Fruit fly (Drosophila melanogaster) whole organism, embryonic: ENCODE measurements around the gene Mtr3.

Experiments
- Blimp-1 ChIP-seq: fragments of 200-800 bp; sonication (Bioruptor generic); optimal IDR thresholded peaks from 3 replicates; lab custom pipeline; 2018; ENCODE audit warnings: missing biosample characterization, missing genetic modification characterization, mild to moderate bottlenecking, moderate library complexity, missing genetic modification reagents
- Bteb2 ChIP-seq: fragments of 200-800 bp; sonication (Bioruptor generic); optimal IDR thresholded peaks from 2 replicates; lab custom pipeline; 2016; ENCODE audit warnings: missing biosample characterization, missing genetic modification characterization
- CG10147 ChIP-seq: fragments of 200-800 bp; sonication (Bioruptor generic); optimal IDR thresholded peaks from 2 replicates; lab custom pipeline; 2019; ENCODE audit warnings: missing biosample characterization, mild to moderate bottlenecking, missing genetic modification characterization, moderate library complexity
- CG12155 ChIP-seq: fragments of 200-800 bp; sonication (Bioruptor generic); optimal IDR thresholded peaks from 3 replicates; lab custom pipeline; 2016; ENCODE audit warnings: missing biosample characterization, missing genetic modification characterization
- CG14860 ChIP-seq: fragments of 200-800 bp; sonication (Bioruptor generic); IDR thresholded peaks from 3 replicates; pipeline ENCODE4 v1.3.6; 2022; ENCODE audit warnings: missing biosample characterization, missing genetic modification characterization; ENCODE audit not compliant: partially characterized antibody
- CG17912 ChIP-seq: fragments of 200-800 bp; sonication (Bioruptor generic); optimal IDR thresholded peaks from 2 replicates; lab custom pipeline; 2018; ENCODE audit warnings: missing biosample characterization, mild to moderate bottlenecking, missing genetic modification characterization
- CG2199 ChIP-seq: fragments of 200-800 bp; sonication (Bioruptor generic); IDR thresholded peaks from 3 replicates; pipeline ENCODE4 v1.3.6; 2022; ENCODE audit warnings: missing biosample characterization, missing genetic modification characterization
- CG2202 ChIP-seq: fragments of 200-800 bp; sonication (Bioruptor generic); optimal IDR thresholded peaks from 2 replicates; lab custom pipeline; 2018; ENCODE audit warnings: missing biosample characterization, mild to moderate bottlenecking, missing genetic modification characterization
- CG30403 ChIP-seq: fragments of 200-800 bp; sonication (Bioruptor generic); optimal IDR thresholded peaks from 3 replicates; lab custom pipeline; 2016; ENCODE audit warnings: missing biosample characterization, missing genetic modification characterization
- CG31224 ChIP-seq: fragments of 200-800 bp; sonication (Bioruptor generic); IDR thresholded peaks from 2 replicates; pipeline ENCODE4 v1.3.6; 2022; ENCODE audit warnings: missing biosample characterization, missing genetic modification characterization
- CG3163 ChIP-seq: fragments of 200-800 bp; sonication (Bioruptor generic); optimal IDR thresholded peaks from 3 replicates; lab custom pipeline; 2016; ENCODE audit warnings: missing biosample characterization, missing genetic modification characterization
- CG4424 ChIP-seq: fragments of 200-800 bp; sonication (Bioruptor generic); optimal IDR thresholded peaks from 3 replicates; lab custom pipeline; 2016; ENCODE audit warnings: missing biosample characterization, missing genetic modification characterization
- CG4854 ChIP-seq: fragments of 200-800 bp; sonication (Bioruptor generic); optimal IDR thresholded peaks from 2 replicates; lab custom pipeline; 2016; ENCODE audit warnings: missing biosample characterization, missing genetic modification characterization, inconsistent platforms
- CG6791 ChIP-seq: fragments of 200-800 bp; sonication (Bioruptor generic); IDR thresholded peaks from 3 replicates; pipeline ENCODE4 v1.3.6; 2022; ENCODE audit warnings: missing biosample characterization, missing genetic modification characterization; ENCODE audit not compliant: partially characterized antibody
- CG8290 ChIP-seq, 3 experiments: fragments of 200-800 bp; sonication (Bioruptor generic); optimal IDR thresholded peaks; 2 replicates each; lab custom pipeline; 2016 to 2019; ENCODE audit warnings: missing biosample characterization in 3 of 3, missing genetic modification characterization in 3 of 3, mild to moderate bottlenecking in 2 of 3, moderate library complexity in 1 of 3
- CG8359 ChIP-seq: fragments of 200-800 bp; sonication (Bioruptor generic); optimal IDR thresholded peaks from 2 replicates; lab custom pipeline; 2017; ENCODE audit warnings: missing biosample characterization, mild to moderate bottlenecking, missing genetic modification characterization, borderline replicate concordance
- CG9876 ChIP-seq: fragments of 200-800 bp; sonication (Bioruptor generic); optimal IDR thresholded peaks from 2 replicates; lab custom pipeline; 2016; ENCODE audit warnings: missing biosample characterization, missing genetic modification characterization
- Deaf1 ChIP-seq: fragments of 200-800 bp; optimal IDR thresholded peaks from 3 replicates; lab custom pipeline; 2019; ENCODE audit warnings: missing biosample characterization, mild to moderate bottlenecking, missing genetic modification characterization, moderate library complexity
- Drgx ChIP-seq: fragments of 200-800 bp; sonication (Bioruptor generic); IDR thresholded peaks from 2 replicates; pipeline ENCODE4 v1.3.6; 2022; ENCODE audit warnings: missing biosample characterization, missing genetic modification characterization
- Elba2 ChIP-seq: fragments of 200-800 bp; sonication (Bioruptor generic); optimal IDR thresholded peaks from 3 replicates; lab custom pipeline; 2016; ENCODE audit warnings: missing biosample characterization, missing genetic modification characterization
- Fer2 ChIP-seq: fragments of 200-800 bp; sonication (Bioruptor generic); optimal IDR thresholded peaks from 2 replicates; lab custom pipeline; 2018; ENCODE audit warnings: missing biosample characterization, mild to moderate bottlenecking, missing genetic modification characterization, moderate library complexity
- Gug ChIP-seq: fragments of 200-800 bp; sonication (Bioruptor generic); IDR thresholded peaks from 4 replicates; pipeline ENCODE4 v1.3.6; 2022; ENCODE audit warnings: missing biosample characterization, missing genetic modification characterization
- Hr51 ChIP-seq, 2 experiments: fragments of 200-800 bp; sonication (Bioruptor generic); optimal IDR thresholded peaks; 2 replicates in 1 of 2; 3 replicates in 1 of 2; lab custom pipeline; 2016 to 2018; ENCODE audit warnings: missing biosample characterization in 2 of 2, missing genetic modification characterization in 2 of 2, mild to moderate bottlenecking in 1 of 2, moderate library complexity in 1 of 2
- Lim3 ChIP-seq: fragments of 200-800 bp; sonication (Bioruptor generic); IDR thresholded peaks from 2 replicates; pipeline ENCODE4 v1.3.6; 2022; ENCODE audit warnings: missing biosample characterization, missing genetic modification characterization
- Max ChIP-seq: fragments of 200-800 bp; sonication (Bioruptor generic); optimal IDR thresholded peaks from 2 replicates; lab custom pipeline; 2016; ENCODE audit warnings: missing biosample characterization, mild to moderate bottlenecking, missing genetic modification characterization
- Meics ChIP-seq: fragments of 200-800 bp; sonication (Bioruptor generic); optimal IDR thresholded peaks from 2 replicates; lab custom pipeline; 2017; ENCODE audit warnings: missing biosample characterization, mild to moderate bottlenecking, missing genetic modification characterization
- NFAT ChIP-seq: fragments of 200-800 bp; sonication (Bioruptor generic); IDR thresholded peaks from 2 replicates; pipeline ENCODE4 v1.3.6; 2022; ENCODE audit warnings: missing biosample characterization, missing genetic modification characterization
- Oaz ChIP-seq: fragments of 200-800 bp; sonication (Bioruptor generic); IDR thresholded peaks from 2 replicates; pipeline ENCODE4 v1.3.6; 2022; ENCODE audit warnings: missing biosample characterization, missing genetic modification characterization
- Optix ChIP-seq: fragments of 200-800 bp; sonication (Bioruptor generic); IDR thresholded peaks from 3 replicates; pipeline ENCODE4 v1.3.6; 2022; ENCODE audit warnings: missing biosample characterization, missing genetic modification characterization
- Pdp1 ChIP-seq, 2 experiments: fragments of 200-800 bp; sonication (Bioruptor generic); optimal IDR thresholded peaks; 3 replicates each; lab custom pipeline; 2016; ENCODE audit warnings: missing biosample characterization in 2 of 2, missing genetic modification characterization in 2 of 2, mild to moderate bottlenecking in 1 of 2, moderate library complexity in 1 of 2
- Ptx1 ChIP-seq: fragments of 200-800 bp; sonication (Bioruptor generic); IDR thresholded peaks from 2 replicates; pipeline ENCODE4 v1.3.6; 2022; ENCODE audit warnings: missing biosample characterization, missing genetic modification characterization
- Rfx ChIP-seq: fragments of 200-800 bp; sonication (Bioruptor generic); IDR thresholded peaks from 2 replicates; pipeline ENCODE4 v1.3.6; 2022; ENCODE audit warnings: missing biosample characterization, missing genetic modification characterization
- Sin3A ChIP-seq: fragments of >200 bp; optimal IDR thresholded peaks from 2 replicates; lab custom pipeline; 2018
- Sry-δ ChIP-seq: fragments of 200-800 bp; sonication (Bioruptor generic); optimal IDR thresholded peaks from 2 replicates; lab custom pipeline; 2016; ENCODE audit warnings: missing biosample characterization, missing genetic modification characterization
- abd-A ChIP-seq: fragments of 200-800 bp; sonication (Bioruptor generic); optimal IDR thresholded peaks from 3 replicates; lab custom pipeline; 2019; ENCODE audit warnings: missing biosample characterization, mild to moderate bottlenecking, missing genetic modification characterization, moderate library complexity
- ac ChIP-seq: fragments of 200-800 bp; sonication (Bioruptor generic); optimal IDR thresholded peaks from 3 replicates; lab custom pipeline; 2017; ENCODE audit warnings: missing biosample characterization, mild to moderate bottlenecking, missing genetic modification characterization
- btn ChIP-seq: fragments of 200-800 bp; sonication (Bioruptor generic); optimal IDR thresholded peaks from 2 replicates; lab custom pipeline; 2016; ENCODE audit warnings: missing biosample characterization, missing genetic modification characterization
- cg ChIP-seq: fragments of 200-800 bp; sonication (Bioruptor generic); optimal IDR thresholded peaks from 3 replicates; lab custom pipeline; 2019; ENCODE audit warnings: missing biosample characterization, mild to moderate bottlenecking, missing genetic modification characterization, moderate library complexity
- crol ChIP-seq: fragments of 200-800 bp; sonication (Bioruptor generic); IDR thresholded peaks from 2 replicates; pipeline ENCODE4 v1.3.6; 2022; ENCODE audit warnings: missing biosample characterization, missing genetic modification characterization
- fru ChIP-seq: fragments of >200 bp; optimal IDR thresholded peaks from 2 replicates; lab custom pipeline; 2017
- lov ChIP-seq, 2 experiments: fragments of 200-800 bp in 1 of 2; fragments of >200 bp in 1 of 2; sonication (Bioruptor generic) in 1 of 2; IDR thresholded peaks in 1 of 2; optimal IDR thresholded peaks in 1 of 2; 2 replicates in 1 of 2; 3 replicates in 1 of 2; pipeline versions ENCODE4 v1.3.6 to Lab custom; 2017 to 2022; ENCODE audit warnings: missing biosample characterization in 1 of 2, missing genetic modification characterization in 1 of 2
- nau ChIP-seq: fragments of 200-800 bp; sonication (Bioruptor generic); optimal IDR thresholded peaks from 3 replicates; lab custom pipeline; 2017; ENCODE audit warnings: missing biosample characterization, mild to moderate bottlenecking, missing genetic modification characterization, missing genetic modification reagents
- pho ChIP-seq: fragments of 200-800 bp; sonication (Bioruptor generic); optimal IDR thresholded peaks from 2 replicates; lab custom pipeline; 2016; ENCODE audit warnings: missing biosample characterization, missing genetic modification characterization
- schlank ChIP-seq: fragments of 200-800 bp; sonication (Bioruptor generic); optimal IDR thresholded peaks from 2 replicates; lab custom pipeline; 2018; ENCODE audit warnings: missing biosample characterization, mild to moderate bottlenecking, missing genetic modification characterization
- trem ChIP-seq: fragments of 200-800 bp; optimal IDR thresholded peaks from 3 replicates; lab custom pipeline; 2019; ENCODE audit warnings: missing biosample characterization, mild to moderate bottlenecking, missing genetic modification characterization, moderate library complexity
- vvl ChIP-seq: fragments of 200-800 bp; sonication (Bioruptor generic); IDR thresholded peaks from 2 replicates; pipeline ENCODE4 v1.3.6; 2022; ENCODE audit warnings: missing biosample characterization, missing genetic modification characterization

Mtr3 gene

DNA sequence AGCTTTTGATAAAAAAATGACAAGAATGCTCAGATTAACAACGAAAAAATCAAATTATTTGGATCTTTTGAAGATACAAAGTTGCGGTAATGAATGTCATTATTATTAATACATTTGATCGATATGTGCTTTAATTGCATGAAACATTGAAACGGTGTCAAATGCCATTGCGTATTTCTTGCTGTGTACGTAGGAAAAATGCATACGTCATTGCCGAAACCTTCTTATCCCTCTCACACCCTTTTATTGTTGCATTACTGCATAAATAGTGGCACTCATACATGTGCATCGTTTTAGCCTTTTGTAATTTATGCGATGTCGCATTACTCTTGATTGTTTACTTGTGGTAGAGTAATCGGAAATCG lies 5.8 kb downstream of the Mtr3 start (continued):
- TF ChIP-seq trem (tag; lab: Kevin White, UChicago): no peak
- no peak for TF ChIP-seq CG4424 (GFP tag; lab: Kevin White, UChicago)
- TF ChIP-seq Sin3A: no peak

DNA sequence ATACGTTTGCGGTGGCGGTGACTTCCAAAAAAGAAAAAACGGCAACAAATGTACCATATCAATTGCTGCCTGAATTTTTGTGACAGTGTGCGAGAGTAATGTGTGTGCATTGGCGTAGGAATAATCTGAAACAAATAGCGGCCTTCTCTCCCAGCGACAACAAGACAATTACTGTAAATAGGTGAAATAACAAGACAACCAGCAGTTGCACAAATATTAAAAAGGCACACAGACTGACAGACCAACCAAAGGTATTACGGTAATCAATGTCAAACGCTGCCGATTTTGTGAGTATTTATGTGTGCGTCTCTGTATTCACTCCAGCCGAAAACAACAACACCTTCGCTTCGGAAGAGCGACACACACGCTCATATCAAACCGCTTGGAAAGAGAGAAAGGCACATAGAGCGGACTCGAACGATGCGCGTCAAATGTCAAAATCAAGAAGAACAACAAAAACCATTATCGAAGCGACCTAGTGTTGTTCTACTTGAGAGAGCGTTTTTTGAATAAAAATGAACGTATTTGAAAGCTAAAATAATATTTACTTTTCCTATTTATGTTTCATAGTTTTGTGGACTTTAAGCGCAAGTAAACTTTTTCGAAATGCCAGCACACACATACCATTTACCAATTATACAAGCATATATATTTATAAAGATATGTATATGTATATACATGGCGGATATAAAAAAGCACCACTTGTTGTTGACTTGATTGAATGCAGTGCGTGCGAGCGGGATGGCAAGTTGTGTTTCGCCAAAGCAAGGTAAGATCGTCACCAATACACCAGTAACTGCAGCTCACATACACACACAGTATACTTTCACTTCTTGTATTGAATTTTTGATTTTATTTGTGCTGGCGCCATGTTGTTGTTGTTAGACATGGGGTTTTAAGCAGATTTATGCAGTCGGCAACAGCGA lies 6.5 kb downstream of the Mtr3 start:
- no peak for TF ChIP-seq CG6791 (GFP tag; lab: Robert Waterston, UW)
- TF ChIP-seq CG8290 (GFP tag; optimal IDR thresholded peaks at IDR 0.05; lab: Kevin White, UChicago): no peak
- TF ChIP-seq CG8290 (tag; optimal IDR thresholded peaks at IDR 0.05; lab: Kevin White, UChicago): peak; percentile 66 to 91
- TF ChIP-seq CG31224 (GFP tag; lab: Robert Waterston, UW): no peak
- TF ChIP-seq Elba2 (GFP tag; lab: Kevin White, UChicago): no peak
- TF ChIP-seq Meics (GFP tag; lab: Kevin White, UChicago): peak; percentile 55
- peak; percentile 89 for TF ChIP-seq cg
- peak; percentile 58 for TF ChIP-seq pho
- TF ChIP-seq CG17912 (GFP tag; lab: Kevin White, UChicago): peak; percentile 34
- TF ChIP-seq Fer2: peak; percentile 31
- TF ChIP-seq abd-A (tag; lab: Kevin White, UChicago): peak; percentile 65
- TF ChIP-seq Drgx (GFP tag; lab: Robert Waterston, UW): no peak
- peak; percentile 41 for TF ChIP-seq CG4854 (GFP tag; lab: Kevin White, UChicago)
- no peak for TF ChIP-seq crol
- TF ChIP-seq Blimp-1 (GFP tag; lab: Kevin White, UChicago): peak; percentile 95
- peak; percentile 21 for TF ChIP-seq Bteb2
- peak; percentile 30 for TF ChIP-seq CG9876 (GFP tag; lab: Kevin White, UChicago)
- TF ChIP-seq nau (GFP tag; lab: Kevin White, UChicago): peak; percentile 74
- peak; percentile 83; the same call in 2 of the 3 replicates for TF ChIP-seq CG2199
- TF ChIP-seq btn (GFP tag; lab: Kevin White, UChicago): peak; percentile 72
- TF ChIP-seq Rfx (GFP tag; lab: Robert Waterston, UW): peak; percentile 57; the same call in 1 of the 2 replicates
- no peak for TF ChIP-seq Lim3
- peak; percentile 79 for TF ChIP-seq schlank (tag; lab: Kevin White, UChicago)
- peak in 1 of 2 experiments; percentile 39 for TF ChIP-seq Hr51 (GFP tag; optimal IDR thresholded peaks at IDR 0.05; lab: Kevin White, UChicago)
- TF ChIP-seq vvl (GFP tag; lab: Robert Waterston, UW): peak; percentile 73
- TF ChIP-seq fru: no peak
- TF ChIP-seq CG8359: peak; percentile 40
- TF ChIP-seq CG10147: no peak
- peak; percentile 14 for TF ChIP-seq CG12155 (GFP tag; lab: Kevin White, UChicago)
- TF ChIP-seq Ptx1 (GFP tag; lab: Robert Waterston, UW): no peak
- TF ChIP-seq CG14860: no peak
- peak; percentile 23 for TF ChIP-seq Sry-δ (GFP tag; lab: Kevin White, UChicago)
- TF ChIP-seq Deaf1: no peak
- no peak; the same call in 1 of the 2 replicates for TF ChIP-seq Oaz (GFP tag; lab: Robert Waterston, UW)
- peak; percentile 50; the same call in 1 of the 3 replicates for TF ChIP-seq Optix (GFP tag; lab: Robert Waterston, UW)
- peak; percentile 63 for TF ChIP-seq CG3163 (GFP tag; lab: Kevin White, UChicago)
- peak; percentile 22 for TF ChIP-seq Max (GFP tag; lab: Kevin White, UChicago)
- TF ChIP-seq CG2202 (tag; lab: Kevin White, UChicago): peak; percentile 71
- peak; percentile 54 to 91 for TF ChIP-seq Pdp1 (GFP tag; optimal IDR thresholded peaks at IDR 0.05; lab: Kevin White, UChicago)
- TF ChIP-seq Gug: no peak
- no peak for TF ChIP-seq lov (optimal IDR thresholded peaks at IDR 0.05; lab: Kevin White, UChicago)
- peak; percentile 87 for TF ChIP-seq lov (GFP tag; IDR thresholded peaks at IDR 0.05; lab: Robert Waterston, UW)
- TF ChIP-seq ac (GFP tag; lab: Kevin White, UChicago): peak; percentile 64
- TF ChIP-seq NFAT (GFP tag; lab: Robert Waterston, UW): peak; percentile 62; the same call in 1 of the 2 replicates
- TF ChIP-seq CG30403 (GFP tag; lab: Kevin White, UChicago): peak; percentile 11
